Fruit fly (Drosophila melanogaster) whole organism, embryonic: ENCODE results near the gene Drsl1.

ENCODE experiments used
- Ada2b ChIP-seq: fragments of 200-800 bp; sonication (Bioruptor generic); IDR thresholded peaks from 2 replicates; pipeline ENCODE4 v1.3.6; 2022; ENCODE audit warnings: missing biosample characterization, missing genetic modification characterization
- Antp ChIP-seq: fragments of 200-800 bp; sonication (Bioruptor generic); optimal IDR thresholded peaks from 3 replicates; lab custom pipeline; 2016; ENCODE audit warnings: missing biosample characterization, missing genetic modification characterization
- Bgb ChIP-seq: fragments of 200-800 bp; sonication (Bioruptor generic); IDR thresholded peaks from 2 replicates; pipeline ENCODE4 v1.3.6; 2022; ENCODE audit warnings: missing biosample characterization, missing genetic modification characterization; ENCODE audit not compliant: partially characterized antibody
- CG11695 ChIP-seq: fragments of 200-800 bp; sonication (Bioruptor generic); IDR thresholded peaks from 3 replicates; pipeline ENCODE4 v1.3.6; 2022; ENCODE audit warnings: missing biosample characterization, missing genetic modification characterization
- CG11696 ChIP-seq: fragments of 200-800 bp; sonication (Bioruptor generic); IDR thresholded peaks from 2 replicates; pipeline ENCODE4 v1.3.6; 2022; ENCODE audit warnings: missing biosample characterization, missing genetic modification characterization
- CG12299 ChIP-seq: fragments of 200-800 bp; sonication (Bioruptor generic); optimal IDR thresholded peaks from 2 replicates; lab custom pipeline; 2018; ENCODE audit warnings: missing biosample characterization, mild to moderate bottlenecking, missing genetic modification characterization
- CG15011 ChIP-seq: fragments of 200-800 bp; sonication (Bioruptor generic); optimal IDR thresholded peaks from 3 replicates; lab custom pipeline; 2018; ENCODE audit warnings: missing biosample characterization, mild to moderate bottlenecking, missing genetic modification characterization
- CG15479 ChIP-seq: fragments of 200-800 bp; sonication (Bioruptor generic); optimal IDR thresholded peaks from 3 replicates; lab custom pipeline; 2019; ENCODE audit warnings: missing biosample characterization, mild to moderate bottlenecking, missing genetic modification characterization, moderate library complexity
- CG15696 ChIP-seq: fragments of 200-800 bp; sonication (Bioruptor generic); optimal IDR thresholded peaks from 2 replicates; lab custom pipeline; 2019; ENCODE audit warnings: missing biosample characterization, mild to moderate bottlenecking, missing genetic modification characterization, moderate library complexity
- CG1602 ChIP-seq: fragments of 200-800 bp; sonication (Bioruptor generic); optimal IDR thresholded peaks from 3 replicates; lab custom pipeline; 2016; ENCODE audit warnings: missing biosample characterization, missing genetic modification characterization
- CG16813 ChIP-seq: fragments of 200-800 bp; sonication (Bioruptor generic); IDR thresholded peaks from 3 replicates; pipeline ENCODE4 v1.3.6; 2022; ENCODE audit warnings: missing biosample characterization, missing genetic modification characterization; ENCODE audit not compliant: partially characterized antibody
- CG16815 ChIP-seq: fragments of 200-800 bp; sonication (Bioruptor generic); optimal IDR thresholded peaks from 3 replicates; lab custom pipeline; 2017; ENCODE audit warnings: missing biosample characterization, mild to moderate bottlenecking, missing genetic modification characterization
- CG17186 ChIP-seq: fragments of 200-800 bp; sonication (Bioruptor generic); optimal IDR thresholded peaks from 3 replicates; lab custom pipeline; 2017; ENCODE audit warnings: missing biosample characterization, missing genetic modification reagents, missing genetic modification characterization
- CG2116 ChIP-seq: fragments of 200-800 bp; sonication (Bioruptor generic); optimal IDR thresholded peaks from 3 replicates; lab custom pipeline; 2018; ENCODE audit warnings: missing biosample characterization, mild to moderate bottlenecking, missing genetic modification characterization
- CG2129 ChIP-seq: fragments of 200-800 bp; sonication (Bioruptor generic); IDR thresholded peaks from 2 replicates; pipeline ENCODE4 v1.3.6; 2022; ENCODE audit warnings: missing biosample characterization, missing genetic modification characterization; ENCODE audit not compliant: partially characterized antibody
- CG32767 ChIP-seq: fragments of 200-800 bp; sonication (Bioruptor generic); IDR thresholded peaks from 2 replicates; pipeline ENCODE4 v1.3.6; 2022; ENCODE audit warnings: missing biosample characterization, missing genetic modification characterization
- CG6791 ChIP-seq: fragments of 200-800 bp; sonication (Bioruptor generic); IDR thresholded peaks from 3 replicates; pipeline ENCODE4 v1.3.6; 2022; ENCODE audit warnings: missing biosample characterization, missing genetic modification characterization; ENCODE audit not compliant: partially characterized antibody
- CG6854 ChIP-seq: fragments of 200-800 bp; sonication (Bioruptor generic); optimal IDR thresholded peaks from 3 replicates; lab custom pipeline; 2017; ENCODE audit warnings: missing biosample characterization, mild to moderate bottlenecking, missing genetic modification characterization
- CG8290 ChIP-seq, 3 experiments: fragments of 200-800 bp; sonication (Bioruptor generic); optimal IDR thresholded peaks; 2 replicates each; lab custom pipeline; 2016 to 2019; ENCODE audit warnings: missing biosample characterization in 3 of 3, missing genetic modification characterization in 3 of 3, mild to moderate bottlenecking in 2 of 3, moderate library complexity in 1 of 3
- CTCF ChIP-seq: fragments of 200-800 bp; sonication (Bioruptor generic); optimal IDR thresholded peaks from 2 replicates; lab custom pipeline; 2017; ENCODE audit warnings: missing biosample characterization, mild to moderate bottlenecking, missing genetic modification characterization, moderate library complexity
- D19A ChIP-seq: fragments of 200-800 bp; optimal IDR thresholded peaks from 3 replicates; lab custom pipeline; 2019; ENCODE audit warnings: missing biosample characterization, mild to moderate bottlenecking, missing genetic modification characterization, moderate library complexity
- Doc3 ChIP-seq: fragments of 200-800 bp; sonication (Bioruptor generic); IDR thresholded peaks from 3 replicates; pipeline ENCODE4 v1.3.6; 2022; ENCODE audit warnings: missing biosample characterization, missing genetic modification characterization; ENCODE audit not compliant: partially characterized antibody
- Dref ChIP-seq: fragments of 200-800 bp; sonication (Bioruptor generic); IDR thresholded peaks from 2 replicates; pipeline ENCODE4 v1.3.6; 2022; ENCODE audit warnings: missing biosample characterization, missing genetic modification characterization
- HLH4C ChIP-seq: fragments of 200-800 bp; sonication (Bioruptor generic); IDR thresholded peaks from 3 replicates; pipeline ENCODE4 v1.3.6; 2022; ENCODE audit warnings: missing biosample characterization, missing genetic modification characterization; ENCODE audit not compliant: partially characterized antibody
- MBD-R2 ChIP-seq: fragments of 200-800 bp; sonication (Bioruptor generic); IDR thresholded peaks from 2 replicates; pipeline ENCODE4 v1.3.6; 2022; ENCODE audit warnings: missing biosample characterization, missing genetic modification characterization
- Meics ChIP-seq: fragments of 200-800 bp; sonication (Bioruptor generic); optimal IDR thresholded peaks from 2 replicates; lab custom pipeline; 2017; ENCODE audit warnings: missing biosample characterization, mild to moderate bottlenecking, missing genetic modification characterization
- Scr ChIP-seq: fragments of 200-800 bp; sonication (Bioruptor generic); IDR thresholded peaks from 2 replicates; pipeline ENCODE4 v1.3.6; 2022; ENCODE audit warnings: missing biosample characterization, missing genetic modification characterization; ENCODE audit not compliant: partially characterized antibody
- Stat92E ChIP-seq, 3 experiments: fragments of >200 bp in 2 of 3; fragments of 200-800 bp in 1 of 3; sonication (Bioruptor generic) in 1 of 3; optimal IDR thresholded peaks; 2 replicates each; lab custom pipeline; 2017 to 2019; ENCODE audit warnings: missing biosample characterization in 3 of 3, missing genetic modification characterization in 3 of 3, mild to moderate bottlenecking in 1 of 3, moderate library complexity in 1 of 3
- ap ChIP-seq: fragments of 200-800 bp; sonication (Bioruptor generic); IDR thresholded peaks from 2 replicates; pipeline ENCODE4 v1.3.6; 2022; ENCODE audit warnings: missing biosample characterization, missing genetic modification characterization
- bbx ChIP-seq: fragments of 200-800 bp; sonication (Bioruptor generic); IDR thresholded peaks from 2 replicates; pipeline ENCODE4 v1.3.6; 2022; ENCODE audit warnings: missing biosample characterization, missing genetic modification characterization; ENCODE audit not compliant: partially characterized antibody
- chinmo ChIP-seq: fragments of 200-800 bp; sonication (Bioruptor generic); IDR thresholded peaks from 4 replicates; pipeline ENCODE4 v1.3.6; 2022; ENCODE audit warnings: missing biosample characterization, missing genetic modification characterization; ENCODE audit not compliant: partially characterized antibody
- chm ChIP-seq: fragments of 200-800 bp; sonication (Bioruptor generic); IDR thresholded peaks from 2 replicates; pipeline ENCODE4 v1.3.6; 2022; ENCODE audit warnings: missing biosample characterization, missing genetic modification characterization
- cwo ChIP-seq: fragments of 200-800 bp; sonication (Bioruptor generic); optimal IDR thresholded peaks from 3 replicates; lab custom pipeline; 2017; ENCODE audit warnings: missing biosample characterization, missing genetic modification characterization, mild to moderate bottlenecking, moderate library complexity, missing genetic modification reagents
- dm ChIP-seq: fragments of 200-800 bp; sonication (Bioruptor generic); optimal IDR thresholded peaks from 3 replicates; lab custom pipeline; 2016; ENCODE audit warnings: missing biosample characterization, missing genetic modification characterization
- grau ChIP-seq: fragments of 200-800 bp; optimal IDR thresholded peaks from 3 replicates; lab custom pipeline; 2019; ENCODE audit warnings: missing biosample characterization, mild to moderate bottlenecking, missing genetic modification characterization, moderate library complexity
- hbn ChIP-seq: fragments of 200-800 bp; sonication (Bioruptor generic); IDR thresholded peaks from 2 replicates; pipeline ENCODE4 v1.3.6; 2022; ENCODE audit warnings: missing biosample characterization, missing genetic modification characterization; ENCODE audit not compliant: partially characterized antibody
- nerfin-1 ChIP-seq: fragments of 200-800 bp; sonication (Bioruptor generic); optimal IDR thresholded peaks from 3 replicates; lab custom pipeline; 2019; ENCODE audit warnings: missing biosample characterization, mild to moderate bottlenecking, missing genetic modification characterization, moderate library complexity
- nmo ChIP-seq: fragments of 200-800 bp; sonication (Bioruptor generic); optimal IDR thresholded peaks from 2 replicates; lab custom pipeline; 2018; ENCODE audit warnings: missing biosample characterization, mild to moderate bottlenecking, missing genetic modification characterization, moderate library complexity
- nom ChIP-seq: fragments of 200-800 bp; sonication (Bioruptor generic); optimal IDR thresholded peaks from 2 replicates; lab custom pipeline; 2017; ENCODE audit warnings: missing biosample characterization, missing genetic modification characterization, mild to moderate bottlenecking, moderate library complexity, missing genetic modification reagents
- rib ChIP-seq: fragments of 200-800 bp; sonication (Bioruptor generic); IDR thresholded peaks from 2 replicates; pipeline ENCODE4 v1.3.6; 2022; ENCODE audit warnings: missing biosample characterization, missing genetic modification characterization
- row ChIP-seq: fragments of 200-800 bp; sonication (Bioruptor generic); IDR thresholded peaks from 3 replicates; pipeline ENCODE4 v1.3.6; 2022; ENCODE audit warnings: missing biosample characterization, missing genetic modification characterization
- sim ChIP-seq: fragments of 200-800 bp; sonication (Bioruptor generic); IDR thresholded peaks from 2 replicates; pipeline ENCODE4 v1.3.6; 2022; ENCODE audit warnings: missing biosample characterization, missing genetic modification characterization
- sna ChIP-seq: fragments of 200-800 bp; sonication (Bioruptor generic); IDR thresholded peaks from 2 replicates; pipeline ENCODE4 v1.3.6; 2022; ENCODE audit warnings: missing biosample characterization, missing genetic modification characterization; ENCODE audit not compliant: partially characterized antibody
- stwl ChIP-seq: fragments of 200-800 bp; sonication (Bioruptor generic); optimal IDR thresholded peaks from 3 replicates; lab custom pipeline; 2018; ENCODE audit warnings: missing biosample characterization, mild to moderate bottlenecking, missing genetic modification characterization, moderate library complexity
- ttk ChIP-seq: fragments of 200-800 bp; sonication (Bioruptor generic); IDR thresholded peaks from 2 replicates; pipeline ENCODE4 v2.1.2; 2022; ENCODE audit warnings: missing biosample characterization, missing genetic modification characterization
- wek ChIP-seq: fragments of 200-800 bp; sonication (Bioruptor generic); optimal IDR thresholded peaks from 3 replicates; lab custom pipeline; 2018; ENCODE audit warnings: missing biosample characterization, mild to moderate bottlenecking, missing genetic modification characterization, moderate library complexity

The Drsl1 gene

DNA sequence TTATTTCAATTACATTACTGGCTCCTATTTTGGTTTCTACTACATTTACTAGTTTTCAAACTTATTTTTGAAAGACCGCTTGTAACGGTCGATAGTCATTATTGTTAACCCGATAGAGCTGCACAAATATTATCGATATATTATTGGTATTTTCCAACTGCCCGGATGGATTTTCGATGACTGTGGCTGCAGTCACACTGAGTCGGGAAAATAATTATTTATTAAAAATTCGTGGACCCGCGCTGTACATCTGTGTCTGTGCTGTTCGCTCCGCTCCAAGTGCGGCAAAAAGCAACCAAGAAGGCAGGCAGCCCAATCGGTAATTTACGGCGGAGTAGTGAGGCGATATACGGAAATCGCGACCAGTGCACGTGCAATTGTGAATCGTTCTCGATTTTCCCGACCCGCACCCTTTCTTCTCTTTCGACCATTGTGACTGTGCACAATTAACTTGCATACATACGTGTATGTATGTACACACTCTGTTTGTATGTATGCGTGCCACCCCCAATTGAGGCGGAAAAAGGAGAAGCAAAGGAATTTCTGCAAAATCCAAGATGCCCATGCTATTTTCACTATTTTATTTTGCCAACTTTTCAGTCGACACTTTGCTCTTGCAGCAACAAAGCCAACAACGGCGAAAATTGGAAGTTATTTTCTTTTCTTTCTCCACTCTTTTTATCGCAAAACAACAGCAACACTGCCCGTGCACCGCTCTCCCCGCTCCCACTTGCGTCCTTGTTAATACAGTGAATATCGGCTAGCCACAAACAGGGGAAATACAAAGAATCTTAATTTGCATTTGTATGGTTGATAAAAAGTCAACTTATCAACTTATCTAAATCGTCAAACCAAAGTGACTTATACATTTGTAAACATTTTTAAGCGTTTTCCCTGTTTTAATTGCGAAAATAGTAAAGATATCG is 31.8 kb downstream of the Drsl1 start, which contains the start of gene ZnT63C (continued):
- TF ChIP-seq cwo (peak; percentile 51), CG1602 (no peak), CG15696 (tag; lab: Kevin White, UChicago) (no peak), Meics (GFP tag; lab: Kevin White, UChicago) (peak; percentile 8), CG32767 (peak; percentile 40; the same call in 1 of the 2 replicates), CG12299 (tag; lab: Kevin White, UChicago) (peak; percentile 7), CG11696 (GFP tag; lab: Robert Waterston, UW) (no peak), nmo (GFP tag; lab: Kevin White, UChicago) (peak; percentile 34), bbx (GFP tag; lab: Robert Waterston, UW) (peak; percentile 93), grau (peak; percentile 75), HLH4C (GFP tag; lab: Robert Waterston, UW) (peak; percentile 97), wek (GFP tag; lab: Kevin White, UChicago) (peak; percentile 6), nerfin-1 (peak; percentile 99), D19A (tag; lab: Kevin White, UChicago) (peak; percentile 6), dm (peak; percentile 21), chm (GFP tag; lab: Robert Waterston, UW) (peak; percentile 72), CG2116 (GFP tag; lab: Kevin White, UChicago) (peak; percentile 90), CG2129 (GFP tag; lab: Robert Waterston, UW) (0 out of 2 replicates have a peak, but pooled peaks have one; percentile 25), CTCF (GFP tag; lab: Kevin White, UChicago) (peak; percentile 2), Dref (GFP tag; lab: Robert Waterston, UW) (peak; percentile 84), CG6854 (GFP tag; lab: Kevin White, UChicago) (peak; percentile 11), hbn (GFP tag; lab: Robert Waterston, UW) (peak; percentile 70), Stat92E (GFP tag; optimal IDR thresholded peaks at IDR 0.05; lab: Kevin White, UChicago) (peak in 1 of 3 experiments; percentile 51), rib (GFP tag; lab: Robert Waterston, UW) (0 out of 2 replicates have a peak, but pooled peaks have one; percentile 16), CG8290 (GFP tag; optimal IDR thresholded peaks at IDR 0.05; lab: Kevin White, UChicago) (no peak), CG8290 (tag; optimal IDR thresholded peaks at IDR 0.05; lab: Kevin White, UChicago) (peak in 1 of 2 experiments; percentile 30), CG16813 (GFP tag; lab: Robert Waterston, UW) (peak; percentile 83), Scr (peak; percentile 79), Ada2b (GFP tag; lab: Robert Waterston, UW) (no peak), CG16815 (GFP tag; lab: Kevin White, UChicago) (no peak), Antp (GFP tag; lab: Kevin White, UChicago) (no peak), ap (GFP tag; lab: Robert Waterston, UW) (no peak), CG11695 (no peak), stwl (tag; lab: Kevin White, UChicago) (peak; percentile 76), Doc3 (GFP tag; lab: Robert Waterston, UW) (peak; percentile 73), Bgb (GFP tag; lab: Robert Waterston, UW) (peak; percentile 87), CG17186 (GFP tag; lab: Kevin White, UChicago) (no peak), row (peak; percentile 33; the same call in 2 of the 3 replicates), CG15479 (GFP tag; lab: Kevin White, UChicago) (peak; percentile 84), CG15011 (GFP tag; lab: Kevin White, UChicago) (no peak), CG6791 (peak; percentile 91), MBD-R2 (GFP tag; lab: Robert Waterston, UW) (peak; percentile 32; the same call in 1 of the 2 replicates), sna (GFP tag; lab: Robert Waterston, UW) (peak; percentile 62), sim (GFP tag; lab: Robert Waterston, UW) (no peak), nom (GFP tag; lab: Kevin White, UChicago) (peak; percentile 79), chinmo (peak; percentile 89), ttk (GFP tag; lab: Robert Waterston, UW) (peak; percentile 22; the same call in 1 of the 2 replicates)
